Worm (Caenorhabditis elegans) whole organism, young adult: ENCODE measurements around the gene ubq-1.

ENCODE experiments used
- B0019.2 ChIP-seq: fragments of 200-800 bp; sonication (Bioruptor generic); conservative IDR thresholded peaks from 2 replicates; pipeline ENCODE4 v1.3.6; 2022; ENCODE audit warnings: missing genetic modification reagents, missing genetic modification characterization, missing compliant biosample characterization
- F23B12.7 ChIP-seq: sonication (generic microtip); optimal IDR thresholded peaks from 2 replicates; lab custom pipeline; 2017; ENCODE audit warnings: missing genetic modification characterization, mild to moderate bottlenecking, missing compliant biosample characterization, antibody characterized with exemption, moderate library complexity; ENCODE audit not compliant: insufficient read depth
- efl-1 ChIP-seq: fragments of 150-350 bp; optimal IDR thresholded peaks from 2 replicates; lab custom pipeline; 2014; ENCODE audit warnings: missing biosample characterization, missing genetic modification reagents, missing genetic modification characterization
- snpc-1.3 ChIP-seq: sonication (generic microtip); optimal IDR thresholded peaks from 2 replicates; lab custom pipeline; 2017; ENCODE audit warnings: missing genetic modification characterization, mild to moderate bottlenecking, missing compliant biosample characterization, antibody characterized with exemption, moderate library complexity, missing genotype, missing genetic modification reagents; ENCODE audit not compliant: insufficient read depth

- no peak for TF ChIP-seq efl-1 (GFP tag; lab: Kevin White, UChicago)
- no peak for TF ChIP-seq F23B12.7 (tag; lab: Kevin White, UChicago)
- no peak for TF ChIP-seq snpc-1.3 (tag; lab: Kevin White, UChicago)
- no peak for TF ChIP-seq B0019.2 (GFP tag; lab: Robert Waterston, UW)
Measured at ce11 chrIII:5981407-5981806, 41.4 kb downstream of the ubq-1 start.
